Worm (Caenorhabditis elegans): ENCODE data around the gene dnj-20.

DNA sequence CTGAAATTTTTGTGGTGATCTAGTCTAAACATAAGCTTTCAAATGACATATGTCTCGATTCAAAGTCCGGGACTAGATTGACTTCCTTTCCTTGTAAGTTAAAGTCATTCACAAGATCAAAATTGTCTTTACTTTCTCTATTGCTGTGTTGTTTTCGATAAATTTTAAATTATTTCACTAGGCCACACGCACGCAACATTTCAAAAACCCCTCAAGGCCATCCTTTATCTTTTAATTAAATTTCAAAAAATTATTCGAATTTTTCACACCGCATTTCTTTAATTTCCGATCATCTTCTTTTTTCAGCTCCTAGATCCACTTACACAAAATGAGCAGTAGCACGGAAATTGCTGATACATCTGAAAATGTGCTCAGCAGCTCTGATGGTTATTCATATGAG, 12.3 kb upstream of the dnj-20 start, which contains the start of gene ZK1307.7:
- TF ChIP-seq pax-1 (tag; optimal IDR thresholded peaks at IDR 0.05) (no peak), ama-1 (optimal IDR thresholded peaks at IDR 0.05) (no peak), tbx-2 (tag; optimal IDR thresholded peaks at IDR 0.05) (no peak), ceh-45 (GFP tag; IDR thresholded peaks at IDR 0.05) (no peak), pqm-1 (tag; optimal IDR thresholded peaks at IDR 0.05) (no peak), C38D4.7 (GFP tag; optimal IDR thresholded peaks at IDR 0.05) (no peak), pha-4 (tag; optimal IDR thresholded peaks at IDR 0.05) (no peak)
